Fruit fly (Drosophila melanogaster): ENCODE data around the gene CG11898.

DNA sequence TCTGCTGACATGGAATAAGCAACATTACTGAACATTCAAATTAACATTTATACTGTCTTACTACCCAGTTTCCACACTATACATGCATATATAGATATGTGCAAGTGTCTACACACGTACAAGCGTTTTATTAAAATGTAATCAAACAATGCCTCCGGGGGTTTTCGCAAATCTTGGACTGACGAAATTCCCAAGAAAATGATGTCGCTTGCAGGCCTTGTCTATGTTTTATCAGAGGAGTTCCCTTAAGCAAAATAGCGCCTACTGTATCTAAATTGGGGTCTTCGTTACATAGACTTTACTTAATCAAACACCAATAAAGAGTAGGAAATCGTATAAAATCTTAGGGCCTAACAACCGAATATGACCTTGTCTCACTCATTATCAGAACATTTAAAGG lies 5.8 kb upstream of the CG11898 start:
- TF ChIP-seq eg (GFP tag; IDR thresholded peaks at IDR 0.05) (no peak), CG4318 (GFP tag; optimal IDR thresholded peaks at IDR 0.05) (no peak), Sox102F (GFP tag; optimal IDR thresholded peaks at IDR 0.05) (no peak), achi (GFP tag; optimal IDR thresholded peaks at IDR 0.05) (no peak)

Data from whole organism, prepupa.